Worm (Caenorhabditis elegans) whole organism, L4 larva: Measurements from ENCODE around the gene cal-4.

Experiments
- F26F4.8 ChIP-seq: fragments of 200-800 bp; sonication (Bioruptor generic); conservative IDR thresholded peaks from 2 replicates; pipeline ENCODE4 v1.3.6; 2022; ENCODE audit warnings: missing genetic modification characterization, missing compliant biosample characterization
- F49E8.2 ChIP-seq: sonication (generic microtip); optimal IDR thresholded peaks from 2 replicates; lab custom pipeline; 2016; ENCODE audit warnings: missing compliant biosample characterization, mild to moderate bottlenecking, missing genetic modification characterization, borderline replicate concordance
- Y105C5A.15 ChIP-seq: fragments of 200-800 bp; sonication (Bioruptor generic); IDR thresholded peaks from 2 replicates; pipeline ENCODE4 v1.3.6; 2022; ENCODE audit warnings: missing genetic modification characterization, missing compliant biosample characterization
- Y48G9A.11 ChIP-seq: fragments of 200-800 bp; sonication (Bioruptor generic); IDR thresholded peaks from 2 replicates; pipeline ENCODE4 v1.3.6; 2022; ENCODE audit warnings: missing genetic modification reagents, missing genetic modification characterization, missing compliant biosample characterization
- ZK337.2 ChIP-seq: fragments of 200-800 bp; sonication (Bioruptor generic); IDR thresholded peaks from 2 replicates; pipeline ENCODE4 v1.3.6; 2022; ENCODE audit warnings: missing genetic modification reagents, missing genetic modification characterization, missing compliant biosample characterization
- ZK546.5 ChIP-seq, 2 experiments: sonication (generic microtip); optimal IDR thresholded peaks; 2 replicates each; lab custom pipeline; 2017; ENCODE audit warnings: missing biosample characterization in 2 of 2, missing genetic modification characterization in 2 of 2
- aha-1 ChIP-seq: fragments of 150-350 bp; peaks from one replicate; lab custom pipeline; 2014; ENCODE audit warnings: missing biosample characterization, missing genetic modification characterization
- ceh-28 ChIP-seq: fragments of 150-350 bp; optimal IDR thresholded peaks from 2 replicates; lab custom pipeline; 2014; ENCODE audit warnings: missing biosample characterization, missing genetic modification reagents, missing genetic modification characterization
- ceh-32 ChIP-seq: sonication (generic microtip); optimal IDR thresholded peaks from 2 replicates; lab custom pipeline; 2016; ENCODE audit warnings: mild to moderate bottlenecking, missing genetic modification characterization, missing compliant biosample characterization; ENCODE audit not compliant: poor library complexity
- dmd-8 ChIP-seq: fragments of 200-800 bp; sonication (Bioruptor generic); IDR thresholded peaks from 2 replicates; pipeline ENCODE4 v1.3.6; 2022; ENCODE audit warnings: missing genetic modification characterization, missing compliant biosample characterization
- duxl-1 ChIP-seq: sonication (generic microtip); optimal IDR thresholded peaks from 2 replicates; lab custom pipeline; 2016; ENCODE audit warnings: mild to moderate bottlenecking, missing genetic modification characterization, moderate library complexity, missing compliant biosample characterization; ENCODE audit not compliant: poor library complexity
- dve-1 ChIP-seq: sonication (generic microtip); optimal IDR thresholded peaks from 2 replicates; lab custom pipeline; 2017; ENCODE audit warnings: antibody characterized with exemption, mild to moderate bottlenecking, missing genetic modification characterization, missing compliant biosample characterization; ENCODE audit not compliant: insufficient read depth
- fkh-10 ChIP-seq: fragments of 150-350 bp; optimal IDR thresholded peaks from 2 replicates; lab custom pipeline; 2014; ENCODE audit warnings: missing biosample characterization, missing genetic modification reagents, missing genetic modification characterization
- hif-1 ChIP-seq, 2 experiments: sonication (generic microtip); optimal IDR thresholded peaks; 2 replicates each; lab custom pipeline; 2016 to 2017; ENCODE audit warnings: missing compliant biosample characterization in 2 of 2, missing genetic modification characterization in 2 of 2, missing genetic modification reagents in 2 of 2, missing genotype in 2 of 2, mild to moderate bottlenecking in 1 of 2
- hlh-11 ChIP-seq: fragments of 200-800 bp; sonication (Bioruptor generic); optimal IDR thresholded peaks from 2 replicates; lab custom pipeline; 2018; ENCODE audit warnings: mild to moderate bottlenecking, missing genetic modification characterization, missing compliant biosample characterization
- hlh-30 ChIP-seq: sonication (generic microtip); optimal IDR thresholded peaks from 2 replicates; lab custom pipeline; 2017; ENCODE audit warnings: antibody characterized with exemption, mild to moderate bottlenecking, missing genetic modification characterization, missing compliant biosample characterization; ENCODE audit not compliant: insufficient read depth
- hmg-1.1 ChIP-seq: fragments of 200-800 bp; sonication (Bioruptor generic); IDR thresholded peaks from 2 replicates; pipeline ENCODE4 v1.3.6; 2022; ENCODE audit warnings: missing genetic modification reagents, missing genetic modification characterization, missing compliant biosample characterization
- lim-7 ChIP-seq: fragments of 200-800 bp; sonication (Bioruptor generic); IDR thresholded peaks from 2 replicates; pipeline ENCODE4 v1.3.6; 2022; ENCODE audit warnings: missing genetic modification characterization, missing compliant biosample characterization
- lin-38 ChIP-seq: fragments of 200-800 bp; sonication (Bioruptor generic); IDR thresholded peaks from 2 replicates; pipeline ENCODE4 v1.3.6; 2022; ENCODE audit warnings: missing genetic modification reagents, missing genetic modification characterization, missing compliant biosample characterization
- mdl-1 ChIP-seq, 2 experiments: fragments of 150-350 bp in 1 of 2; sonication (generic microtip) in 1 of 2; optimal IDR thresholded peaks; 2 replicates each; lab custom pipeline; 2014 to 2017; ENCODE audit warnings: missing biosample characterization in 2 of 2, missing genetic modification characterization in 2 of 2
- mxl-2 ChIP-seq: fragments of 200-800 bp; sonication (Bioruptor generic); conservative IDR thresholded peaks from 2 replicates; pipeline ENCODE4 v1.3.6; 2022; ENCODE audit warnings: missing genetic modification reagents, missing genetic modification characterization, missing compliant biosample characterization
- nhr-10 ChIP-seq: fragments of 150-350 bp; optimal IDR thresholded peaks from 2 replicates; lab custom pipeline; 2014; ENCODE audit warnings: missing biosample characterization, missing genetic modification characterization
- nhr-102 ChIP-seq: sonication (generic microtip); optimal IDR thresholded peaks from 2 replicates; lab custom pipeline; 2016; ENCODE audit warnings: mild to moderate bottlenecking, missing genetic modification characterization, moderate library complexity, missing compliant biosample characterization
- nhr-6 ChIP-seq: fragments of 150-350 bp; optimal IDR thresholded peaks from 2 replicates; lab custom pipeline; 2014; ENCODE audit warnings: missing biosample characterization, missing genetic modification characterization
- pqm-1 ChIP-seq: sonication (generic microtip); optimal IDR thresholded peaks from 2 replicates; lab custom pipeline; 2017; ENCODE audit warnings: missing biosample characterization, missing genetic modification characterization
- rbr-2 ChIP-seq: sonication (generic microtip); optimal IDR thresholded peaks from 2 replicates; lab custom pipeline; 2016; ENCODE audit warnings: missing genotype, missing genetic modification characterization, missing compliant biosample characterization
- set-16 ChIP-seq: fragments of 200-800 bp; sonication (Bioruptor generic); IDR thresholded peaks from 2 replicates; pipeline ENCODE4 v1.3.6; 2022; ENCODE audit warnings: missing genetic modification reagents, missing genetic modification characterization, missing compliant biosample characterization
- spr-3 ChIP-seq: fragments of 200-800 bp; sonication (Bioruptor generic); optimal IDR thresholded peaks from 2 replicates; lab custom pipeline; 2018; ENCODE audit warnings: mild to moderate bottlenecking, missing genetic modification characterization, missing compliant biosample characterization
- unc-130 ChIP-seq: sonication (generic microtip); optimal IDR thresholded peaks from 2 replicates; lab custom pipeline; 2016; ENCODE audit warnings: missing genetic modification reagents, missing genetic modification characterization, missing compliant biosample characterization
- zip-2 ChIP-seq: fragments of 150-350 bp; optimal IDR thresholded peaks from 2 replicates; lab custom pipeline; 2014; ENCODE audit warnings: missing biosample characterization, missing genetic modification characterization
- ztf-7 ChIP-seq: fragments of 150-350 bp; optimal IDR thresholded peaks from 2 replicates; lab custom pipeline; 2014; ENCODE audit warnings: missing biosample characterization, missing genetic modification characterization

Gene cal-4

ce11 chrIV:10512752-10513151 lies 8.5 kb upstream of the cal-4 start (continued):
- TF ChIP-seq set-16 (GFP tag; lab: Robert Waterston, UW), result no peak
- TF ChIP-seq F49E8.2 (tag; lab: Kevin White, UChicago), result no peak
- TF ChIP-seq lin-38, result no peak
- TF ChIP-seq pqm-1, result no peak
- no peak for TF ChIP-seq F26F4.8 (GFP tag; lab: Robert Waterston, UW)

- TF ChIP-seq dve-1 (tag; lab: Kevin White, UChicago), result peak; percentile 59
- peak; percentile 60 for TF ChIP-seq hlh-30
- no peak for TF ChIP-seq lin-38
- TF ChIP-seq zip-2 (tag; lab: Kevin White, UChicago), result no peak
- TF ChIP-seq hif-1 (tag; optimal IDR thresholded peaks at IDR 0.05; lab: Kevin White, UChicago), result peak in 1 of 2 experiments; percentile 10
- no peak for TF ChIP-seq mdl-1 (tag; optimal IDR thresholded peaks at IDR 0.05; lab: Kevin White, UChicago)
- peak; percentile 3 for TF ChIP-seq pqm-1
- no peak for TF ChIP-seq ZK337.2 (GFP tag; lab: Robert Waterston, UW)
- TF ChIP-seq F49E8.2 (tag; lab: Kevin White, UChicago), result no peak
- peak; percentile 54 for TF ChIP-seq hlh-11
- no peak for TF ChIP-seq rbr-2
Measured at ce11 chrIV:10513266-10513665, 7.9 kb upstream of the cal-4 start.

DNA sequence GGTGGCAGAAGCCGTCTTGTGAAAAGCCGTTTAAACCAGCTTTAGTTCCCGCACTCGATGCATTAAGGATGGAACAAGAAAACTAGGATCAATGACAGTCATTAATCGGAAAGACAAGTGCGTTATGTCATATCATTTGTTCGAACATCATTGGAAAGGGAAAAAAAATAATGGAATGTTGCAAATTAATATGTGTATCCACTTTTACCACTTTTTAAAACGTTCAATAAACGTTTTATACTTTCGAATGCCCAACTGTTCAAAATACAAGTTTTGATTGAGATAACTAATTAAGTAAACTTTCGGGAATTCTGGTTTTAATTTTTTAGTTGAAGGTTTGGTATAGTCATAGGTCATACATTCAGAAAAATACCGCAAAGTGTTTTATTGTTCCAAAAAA lies 6.1 kb upstream of the cal-4 start, which contains the start of gene C02F4.4:
Gene C02F4.4, minus strand, starts transcription at position 101 of the 400 bp plus-strand sequence.
- TF ChIP-seq duxl-1 (tag; lab: Kevin White, UChicago), result no peak
- TF ChIP-seq Y105C5A.15 (GFP tag; lab: Robert Waterston, UW), result no peak
- no peak for TF ChIP-seq hmg-1.1 (GFP tag; lab: Robert Waterston, UW)
- no peak for TF ChIP-seq nhr-6
- TF ChIP-seq ceh-32 (tag; lab: Kevin White, UChicago), result no peak
- TF ChIP-seq lim-7 (GFP tag; lab: Robert Waterston, UW), result no peak
- no peak for TF ChIP-seq mxl-2 (GFP tag; lab: Robert Waterston, UW)
- TF ChIP-seq nhr-10 (tag; lab: Kevin White, UChicago), result no peak
- TF ChIP-seq dmd-8 (GFP tag; lab: Robert Waterston, UW), result no peak
- TF ChIP-seq spr-3, result no peak

- no peak for TF ChIP-seq ztf-7
- TF ChIP-seq Y48G9A.11 (GFP tag; lab: Robert Waterston, UW), result no peak
- no peak for TF ChIP-seq ceh-28
- no peak for TF ChIP-seq ZK546.5 (tag; optimal IDR thresholded peaks at IDR 0.05; lab: Kevin White, UChicago)
- no peak for TF ChIP-seq ZK337.2 (GFP tag; lab: Robert Waterston, UW)
- no peak for TF ChIP-seq F26F4.8 (GFP tag; lab: Robert Waterston, UW)
- no peak for TF ChIP-seq nhr-102 (tag; lab: Kevin White, UChicago)
- TF ChIP-seq aha-1 (tag; lab: Kevin White, UChicago), result no peak
- no peak for TF ChIP-seq unc-130 (GFP tag; lab: Kevin White, UChicago)
Measured at ce11 chrIV:10518652-10519051, 2.6 kb upstream of the cal-4 start.

ce11 chrIV:10524095-10524829 lies 3.1 kb downstream of the cal-4 start, which contains the start of gene C02F4.5:
TSS of gene C02F4.5 (minus strand) at chrIV:10524145.
- TF ChIP-seq Y48G9A.11 (GFP tag; lab: Robert Waterston, UW) (0 out of 2 replicates have a peak, but pooled peaks have one; percentile 20), fkh-10 (GFP tag; lab: Kevin White, UChicago) (peak; percentile 49), aha-1 (tag; lab: Kevin White, UChicago) (peak; percentile 57), hmg-1.1 (GFP tag; lab: Robert Waterston, UW) (no peak)
